Worm (Caenorhabditis elegans): ENCODE results near the gene clec-215.

- TF ChIP-seq T20F7.1 (GFP tag; optimal IDR thresholded peaks at IDR 0.05) (no peak), ZK546.5 (tag; optimal IDR thresholded peaks at IDR 0.05) (no peak), R02D3.7 (tag; optimal IDR thresholded peaks at IDR 0.05) (no peak), nhr-28 (tag; optimal IDR thresholded peaks at IDR 0.05) (no peak), ztf-11 (tag; optimal IDR thresholded peaks at IDR 0.05) (no peak), gei-8 (GFP tag; optimal IDR thresholded peaks at IDR 0.05) (no peak), php-3 (GFP tag; IDR thresholded peaks at IDR 0.05) (no peak), Y75B8A.6 (GFP tag; IDR thresholded peaks at IDR 0.05) (no peak), ces-1 (GFP tag; optimal IDR thresholded peaks at IDR 0.05) (no peak)
Measured at ce11 chrV:7635469-7635868, 23.3 kb downstream of the clec-215 start, which contains the start of gene srd-29.
